Fruit fly (Drosophila melanogaster) whole organism: ENCODE data around the gene CG10970.

Experiments
- CG8478 ChIP-seq: fragments of >200 bp; optimal IDR thresholded peaks from 2 replicates; lab custom pipeline; 2018; ENCODE audit warnings: inconsistent platforms
- Dll ChIP-seq: fragments of >200 bp; optimal IDR thresholded peaks from 2 replicates; lab custom pipeline; 2017
- EcR ChIP-seq, 2 experiments: fragments of >200 bp; optimal IDR thresholded peaks; 2 replicates each; lab custom pipeline; 2017; ENCODE audit warnings: missing biosample characterization in 2 of 2, missing genetic modification characterization in 2 of 2, missing genetic modification reagents in 2 of 2
- pan ChIP-seq: fragments of >200 bp; optimal IDR thresholded peaks from 2 replicates; lab custom pipeline; 2017
- psq ChIP-seq: fragments of >200 bp; optimal IDR thresholded peaks from 2 replicates; lab custom pipeline; 2017
- usp ChIP-seq: fragments of >200 bp; optimal IDR thresholded peaks from 2 replicates; lab custom pipeline; 2017; ENCODE audit warnings: missing biosample characterization, missing genetic modification characterization, mixed read lengths

Gene CG10970

DNA sequence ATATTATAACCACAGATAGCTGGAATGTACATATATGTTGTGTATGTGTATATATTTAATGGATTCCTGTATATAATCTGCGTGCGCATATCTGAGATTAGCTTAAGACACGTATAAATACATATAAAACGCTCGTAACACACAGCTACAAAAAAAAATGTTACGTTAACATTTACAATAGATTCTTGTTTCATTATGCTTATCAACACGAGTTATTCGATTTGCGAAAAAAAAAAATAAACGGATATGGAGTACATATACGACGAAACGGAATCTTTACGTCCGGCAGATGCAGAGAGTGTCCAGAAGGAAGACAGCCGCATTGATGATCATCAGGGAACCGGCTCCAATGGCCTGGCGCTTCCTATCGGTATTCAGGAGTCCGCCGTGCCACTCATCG, at the start of gene CG10970:
Gene CG10970, minus strand, starts transcription at position 101 of the 400 bp plus-strand sequence.
- TF ChIP-seq CG8478 (lab: Kevin White, UChicago), result no peak
- no peak for TF ChIP-seq psq
- no peak for TF ChIP-seq Dll (lab: Kevin White, UChicago)
- no peak for TF ChIP-seq usp (GFP tag; lab: Kevin White, UChicago)
- no peak for TF ChIP-seq pan (lab: Kevin White, UChicago)
- no peak for TF ChIP-seq EcR (GFP tag; optimal IDR thresholded peaks at IDR 0.05; lab: Kevin White, UChicago)

DNA sequence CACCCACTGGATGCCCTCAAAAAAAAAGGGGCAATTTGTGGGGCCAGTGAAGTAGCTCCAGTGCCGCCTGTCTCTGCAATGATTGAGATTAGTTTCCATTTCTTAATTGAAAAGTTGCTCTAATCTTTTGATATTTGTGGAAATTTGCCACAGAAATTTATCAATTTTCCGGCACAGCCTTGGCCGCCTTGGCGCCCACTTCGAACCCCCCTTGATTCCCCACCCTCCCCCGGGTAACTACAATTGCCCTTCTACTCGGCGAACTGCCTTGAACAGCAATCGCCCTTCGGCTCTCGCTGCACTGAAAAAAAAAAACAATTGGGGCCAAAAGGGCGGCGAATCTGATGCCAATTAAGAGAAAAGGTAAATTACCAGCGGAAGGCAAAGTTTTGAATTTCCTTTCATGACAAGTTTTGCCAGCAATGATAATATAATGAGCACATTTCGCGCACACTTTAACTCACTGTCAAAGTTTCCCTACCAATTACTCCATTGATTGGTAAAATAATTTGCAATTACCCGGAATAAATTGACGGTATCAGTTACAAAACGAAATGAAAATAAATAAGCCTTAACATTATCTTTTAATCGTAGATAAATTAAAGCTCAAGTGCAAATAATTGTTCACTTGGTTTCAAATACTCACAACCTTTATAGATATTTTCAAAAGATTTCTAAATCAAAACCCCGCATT, 48.6 kb upstream of the CG10970 start:
- no peak for TF ChIP-seq EcR (GFP tag; optimal IDR thresholded peaks at IDR 0.05; lab: Kevin White, UChicago)
- TF ChIP-seq CG8478 (lab: Kevin White, UChicago), result no peak
- no peak for TF ChIP-seq psq

DNA sequence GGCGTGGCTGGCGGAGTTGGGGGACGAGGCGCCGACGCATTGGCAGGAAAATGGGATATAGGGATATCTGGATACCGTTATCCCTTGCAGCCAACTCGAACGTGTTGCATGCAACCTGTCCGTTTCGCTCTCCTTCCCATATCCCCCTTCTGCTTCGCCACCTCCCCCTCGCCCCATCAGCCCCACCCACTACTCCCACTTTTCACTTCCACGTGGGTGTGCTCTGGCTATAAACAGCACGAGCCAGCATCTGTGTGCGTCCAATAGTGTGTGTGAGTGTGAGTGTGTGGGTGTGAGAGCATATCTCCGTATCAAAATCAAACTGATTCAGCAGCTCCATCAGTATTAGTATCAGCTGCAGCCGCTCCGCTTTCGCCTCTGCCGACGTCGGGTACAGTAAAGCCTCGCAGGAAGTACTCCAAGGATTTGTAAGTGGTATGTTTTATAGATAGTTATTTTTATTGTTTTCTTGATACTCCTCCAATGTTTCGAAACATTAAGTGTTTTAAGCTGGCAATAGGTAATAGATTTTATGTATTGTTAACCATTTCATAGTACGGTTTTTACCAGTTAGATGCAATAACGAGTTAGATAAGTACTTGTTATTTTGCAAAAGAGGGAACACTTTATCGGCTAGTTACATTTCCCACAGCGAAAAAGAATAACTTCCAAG, 47.9 kb upstream of the CG10970 start:
- TF ChIP-seq psq (no peak), Dll (lab: Kevin White, UChicago) (no peak), EcR (GFP tag; optimal IDR thresholded peaks at IDR 0.05; lab: Kevin White, UChicago) (no peak), pan (lab: Kevin White, UChicago) (no peak), usp (GFP tag; lab: Kevin White, UChicago) (no peak), CG8478 (lab: Kevin White, UChicago) (no peak)

DNA sequence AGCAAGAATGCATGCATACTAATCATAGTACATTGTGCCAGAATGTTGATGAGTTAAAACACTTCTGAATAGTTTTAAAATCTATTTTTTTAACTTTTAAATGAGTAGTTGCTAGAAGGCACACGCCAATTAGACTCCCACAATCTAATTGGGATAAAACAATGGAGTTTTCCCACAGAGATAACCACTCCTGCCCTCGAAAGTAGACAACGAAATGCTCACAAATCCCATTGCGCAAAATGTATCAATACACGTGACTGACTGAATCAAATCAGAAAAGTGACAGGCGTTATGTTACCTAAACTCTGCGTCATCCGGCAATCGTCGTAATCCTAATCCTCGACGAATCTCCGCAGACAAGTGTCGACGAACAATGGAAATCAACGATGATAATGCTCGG, 46.6 kb upstream of the CG10970 start:
- no peak for TF ChIP-seq pan (lab: Kevin White, UChicago)
- no peak for TF ChIP-seq usp (GFP tag; lab: Kevin White, UChicago)
- TF ChIP-seq psq, result no peak
- TF ChIP-seq EcR (GFP tag; optimal IDR thresholded peaks at IDR 0.05; lab: Kevin White, UChicago), result no peak
- no peak for TF ChIP-seq Dll (lab: Kevin White, UChicago)
- no peak for TF ChIP-seq CG8478 (lab: Kevin White, UChicago)

DNA sequence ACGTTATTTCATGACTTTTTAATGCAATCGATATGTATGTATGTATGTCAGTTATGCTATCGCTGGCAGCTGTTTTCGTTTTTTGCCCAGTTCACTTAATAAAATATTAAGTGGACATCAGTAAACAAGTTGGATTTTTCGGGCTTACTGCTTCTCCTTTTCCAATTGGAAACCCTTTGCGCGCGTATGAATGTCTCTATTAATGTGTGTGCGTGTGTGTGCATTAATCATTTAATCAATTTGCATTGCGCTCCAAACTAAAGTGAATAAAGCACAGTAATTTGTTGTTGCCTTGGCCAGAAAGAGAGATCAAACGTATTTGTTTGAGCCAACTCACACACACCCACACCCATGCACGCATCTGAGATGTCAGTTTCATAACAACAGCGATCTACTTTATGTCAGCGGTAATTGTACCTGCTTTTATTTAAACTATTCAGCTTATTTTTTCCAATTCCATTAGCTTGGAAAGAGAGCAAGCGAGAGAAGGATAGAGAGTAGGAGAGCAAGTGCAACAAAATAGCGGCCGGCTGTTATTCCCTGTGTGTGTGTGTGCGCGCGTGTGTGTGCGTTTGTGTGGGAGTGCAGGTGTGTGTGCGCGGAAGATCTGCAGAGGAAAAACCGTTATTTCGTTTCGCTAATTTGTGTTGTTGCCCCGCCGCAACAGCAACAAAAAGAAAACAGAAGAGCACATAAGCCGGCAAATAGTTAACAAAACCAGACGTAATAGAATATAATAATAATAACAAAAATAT, 39.1 kb upstream of the CG10970 start:
- no peak for TF ChIP-seq usp (GFP tag; lab: Kevin White, UChicago)
- TF ChIP-seq Dll (lab: Kevin White, UChicago), result no peak
- no peak for TF ChIP-seq pan (lab: Kevin White, UChicago)
- no peak for TF ChIP-seq EcR (GFP tag; optimal IDR thresholded peaks at IDR 0.05; lab: Kevin White, UChicago)
- TF ChIP-seq CG8478 (lab: Kevin White, UChicago), result no peak
- TF ChIP-seq psq, result no peak

DNA sequence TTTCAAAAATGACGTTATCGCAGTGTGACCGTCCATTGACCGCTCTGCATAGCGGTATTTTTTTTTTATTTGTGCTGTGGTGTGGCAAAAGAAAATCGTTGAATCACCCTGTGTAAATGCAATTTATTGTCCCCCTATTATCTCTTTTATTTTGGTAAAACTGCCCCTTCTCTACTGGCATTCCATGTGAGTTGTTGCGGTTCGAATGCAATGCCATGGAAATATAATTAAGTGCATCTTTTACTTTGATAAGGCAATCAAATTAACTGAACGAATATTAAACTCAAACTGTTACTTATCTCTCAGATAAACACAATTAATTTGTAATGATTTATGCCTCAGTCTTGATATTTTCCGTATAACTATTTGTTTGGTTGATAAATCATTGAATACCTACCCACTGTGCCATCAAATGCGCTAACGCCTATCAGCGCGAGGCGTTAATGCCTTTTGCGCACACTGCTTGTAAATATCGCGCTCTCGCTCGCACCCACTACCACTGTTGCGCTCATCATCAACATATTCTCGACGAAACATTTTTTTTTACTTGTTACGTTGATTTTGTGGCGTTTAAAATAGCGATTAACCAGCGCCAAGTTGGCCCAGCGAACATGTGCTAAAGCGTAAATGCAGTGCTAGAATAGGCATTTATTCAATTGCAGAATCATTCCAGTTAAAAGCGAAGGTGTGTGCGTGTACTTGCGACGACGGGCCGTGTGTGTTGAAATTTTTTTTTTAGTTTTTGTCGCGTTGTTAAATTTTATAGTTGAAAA, 38.0 kb upstream of the CG10970 start:
- TF ChIP-seq Dll (lab: Kevin White, UChicago), result no peak
- TF ChIP-seq psq, result no peak
- TF ChIP-seq pan (lab: Kevin White, UChicago), result no peak
- no peak for TF ChIP-seq usp (GFP tag; lab: Kevin White, UChicago)
- no peak for TF ChIP-seq CG8478 (lab: Kevin White, UChicago)
- no peak for TF ChIP-seq EcR (GFP tag; optimal IDR thresholded peaks at IDR 0.05; lab: Kevin White, UChicago)

DNA sequence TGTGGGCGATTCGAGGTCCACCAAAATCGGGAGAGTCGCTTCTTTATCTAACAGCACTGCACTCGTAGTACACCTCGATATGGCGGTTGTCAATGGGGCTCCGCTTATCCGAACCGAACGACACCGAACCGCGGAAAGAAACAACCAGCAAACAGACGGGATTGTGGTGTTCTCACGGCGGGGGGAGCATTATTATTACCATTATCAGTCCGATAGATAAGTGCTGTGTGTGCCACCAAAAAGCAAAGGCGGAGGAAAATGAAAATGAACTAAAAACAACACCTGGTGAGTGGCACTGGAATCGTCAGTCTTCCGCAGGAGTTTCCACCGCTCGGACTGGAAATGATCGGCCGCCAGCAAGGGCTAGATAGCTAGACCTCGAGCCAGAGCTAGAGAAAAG, 37.2 kb upstream of the CG10970 start, which contains the start of gene AP-1gamma:
Gene AP-1gamma, plus strand, starts transcription at position 305 of the 400 bp plus-strand sequence.
- TF ChIP-seq Dll (lab: Kevin White, UChicago) (no peak), psq (no peak), pan (lab: Kevin White, UChicago) (no peak)

DNA sequence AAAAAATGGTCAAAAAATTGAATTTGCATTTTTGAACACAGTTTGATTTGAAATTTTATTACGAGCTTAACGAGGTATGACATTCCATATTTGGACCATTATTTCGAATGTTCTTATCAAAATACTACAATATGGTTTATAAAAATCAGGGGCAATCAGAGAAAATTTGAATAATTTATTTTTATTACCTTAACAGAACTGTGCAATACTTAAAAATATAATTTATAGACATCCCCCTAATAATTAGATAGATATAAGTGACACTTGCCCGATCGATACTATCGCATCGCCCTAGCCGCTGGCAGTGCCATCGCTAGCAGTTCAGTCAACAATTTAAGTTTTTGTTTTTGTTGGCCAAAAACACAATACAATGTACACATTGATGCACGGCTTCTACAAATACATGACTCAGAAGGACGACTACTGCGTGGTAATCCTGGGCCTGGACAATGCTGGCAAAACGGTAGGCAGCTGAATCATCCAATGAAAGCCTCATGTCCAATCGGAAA, 35.6 kb upstream of the CG10970 start, which contains the start of gene Arfrp1:
Gene Arfrp1, plus strand, starts transcription at position 295 of the 509 bp plus-strand sequence.
- TF ChIP-seq EcR (GFP tag; optimal IDR thresholded peaks at IDR 0.05; lab: Kevin White, UChicago), result no peak
- TF ChIP-seq CG8478 (lab: Kevin White, UChicago), result no peak

DNA sequence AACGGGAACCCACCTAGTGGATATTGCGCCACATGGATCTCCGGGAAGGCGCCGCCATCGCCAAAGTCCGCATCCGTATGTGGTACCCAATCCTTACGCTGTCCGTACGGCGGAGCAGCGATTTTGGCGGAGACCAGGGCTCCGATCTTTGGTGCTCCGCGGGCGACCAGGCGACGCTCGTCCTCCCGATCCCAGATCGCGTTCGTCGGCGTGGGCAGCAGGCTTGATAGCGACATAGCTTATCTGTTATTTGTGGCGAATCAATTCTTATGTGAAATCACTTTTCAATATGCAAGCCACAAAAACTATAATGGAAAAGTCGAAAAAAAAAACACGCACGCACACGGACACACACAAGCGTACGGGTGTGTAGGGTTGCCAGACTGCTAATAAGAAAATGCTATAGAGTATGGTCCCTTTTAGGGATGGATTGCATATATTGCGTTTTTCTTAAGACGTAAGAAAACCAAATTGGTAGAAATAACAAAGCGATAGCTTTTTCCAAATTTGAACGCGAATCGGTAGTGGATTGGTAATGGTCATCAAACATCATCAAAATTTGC, 35.1 kb upstream of the CG10970 start, which contains the start of gene Bx42:
Gene Bx42, minus strand, starts transcription at position 393 of the 563 bp plus-strand sequence.
- no peak for TF ChIP-seq EcR (GFP tag; optimal IDR thresholded peaks at IDR 0.05; lab: Kevin White, UChicago)
- TF ChIP-seq CG8478 (lab: Kevin White, UChicago), result no peak
- TF ChIP-seq pan (lab: Kevin White, UChicago), result no peak
- TF ChIP-seq Dll (lab: Kevin White, UChicago), result no peak
- TF ChIP-seq usp (GFP tag; lab: Kevin White, UChicago), result no peak
- TF ChIP-seq psq, result no peak

DNA sequence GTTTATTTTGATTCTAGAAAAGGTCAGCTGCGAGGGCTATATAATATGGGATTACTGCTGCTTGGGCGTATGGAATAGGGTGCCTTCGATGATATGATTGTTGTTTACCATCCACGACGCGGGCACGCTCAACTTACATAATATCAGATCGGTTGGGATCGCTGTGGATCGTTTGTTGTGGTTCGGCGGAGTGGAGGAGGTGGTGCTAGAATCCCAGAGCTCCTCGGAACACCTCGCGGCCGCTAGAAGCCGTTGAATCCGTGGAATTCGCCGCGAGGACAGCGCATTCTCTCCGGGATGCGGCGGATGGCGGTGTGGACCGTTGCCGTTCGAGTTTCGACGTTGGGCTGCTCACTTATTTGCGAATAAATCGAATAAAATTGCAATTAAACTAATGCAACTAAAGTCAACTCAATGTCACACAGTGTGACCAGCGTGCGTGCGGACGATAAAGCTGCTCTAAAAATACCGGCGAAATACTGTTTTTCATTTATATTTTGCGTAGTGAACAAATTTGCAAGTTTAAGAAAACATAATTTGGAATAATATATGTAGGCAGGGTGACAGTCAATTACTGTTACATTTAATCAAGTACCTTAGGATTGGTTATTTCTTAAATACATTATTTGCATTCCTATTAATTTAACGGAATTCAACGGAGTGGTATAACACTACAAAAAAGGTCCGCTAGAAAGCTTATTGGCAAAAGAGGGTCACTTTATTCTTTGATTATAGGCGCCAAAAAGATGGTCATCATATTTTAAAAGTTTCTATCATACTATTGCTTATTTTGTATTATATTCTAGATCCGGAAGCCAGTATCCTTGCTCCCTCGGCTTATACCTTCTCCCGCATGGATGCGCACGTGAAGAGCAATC, 32.3 kb upstream of the CG10970 start, which contains the start of gene CG7766:
Gene CG7766, minus strand, starts transcription at position 432 of the 878 bp plus-strand sequence.
- no peak for TF ChIP-seq EcR (GFP tag; optimal IDR thresholded peaks at IDR 0.05; lab: Kevin White, UChicago)
- TF ChIP-seq psq, result no peak
- TF ChIP-seq Dll (lab: Kevin White, UChicago), result no peak
- TF ChIP-seq usp (GFP tag; lab: Kevin White, UChicago), result no peak
- TF ChIP-seq pan (lab: Kevin White, UChicago), result no peak
- no peak for TF ChIP-seq CG8478 (lab: Kevin White, UChicago)
